Worm (Caenorhabditis elegans) whole organism, L4 larva: ENCODE data around the gene Y37A1A.2.
"Not testable (repeated sequence)": the region's sequence is repeated elsewhere in the genome, so short reads cannot be mapped to it uniquely, and the experiment has no call there.

Source experiments
- F26F4.8 ChIP-seq: fragments of 200-800 bp; sonication (Bioruptor generic); conservative IDR thresholded peaks from 2 replicates; pipeline ENCODE4 v1.3.6; 2022; ENCODE audit warnings: missing genetic modification characterization, missing compliant biosample characterization
- F44E2.7 ChIP-seq: fragments of 200-800 bp; sonication (Bioruptor generic); IDR thresholded peaks from 2 replicates; pipeline ENCODE4 v2.1.2; 2022; ENCODE audit warnings: missing genetic modification characterization, missing compliant biosample characterization
- F49E8.2 ChIP-seq: sonication (generic microtip); optimal IDR thresholded peaks from 2 replicates; lab custom pipeline; 2016; ENCODE audit warnings: missing compliant biosample characterization, mild to moderate bottlenecking, missing genetic modification characterization, borderline replicate concordance
- T26A8.4 ChIP-seq: fragments of 200-800 bp; sonication (Bioruptor generic); IDR thresholded peaks from 2 replicates; pipeline ENCODE4 v1.3.6; 2022; ENCODE audit warnings: missing genetic modification characterization, missing compliant biosample characterization
- Y48G9A.11 ChIP-seq: fragments of 200-800 bp; sonication (Bioruptor generic); IDR thresholded peaks from 2 replicates; pipeline ENCODE4 v1.3.6; 2022; ENCODE audit warnings: missing genetic modification reagents, missing genetic modification characterization, missing compliant biosample characterization
- Y75B8A.6 ChIP-seq: fragments of 200-800 bp; sonication (Bioruptor generic); IDR thresholded peaks from 2 replicates; pipeline ENCODE4 v1.3.6; 2022; ENCODE audit warnings: missing genetic modification reagents, missing genetic modification characterization, missing compliant biosample characterization
- aha-1 ChIP-seq: fragments of 150-350 bp; peaks from one replicate; lab custom pipeline; 2014; ENCODE audit warnings: missing biosample characterization, missing genetic modification characterization
- ama-1 ChIP-seq: fragments of 150-350 bp; optimal IDR thresholded peaks from 2 replicates; lab custom pipeline; 2014; ENCODE audit warnings: inconsistent platforms, mixed read lengths
- arid-1 ChIP-seq: fragments of 200-800 bp; sonication (Bioruptor generic); conservative IDR thresholded peaks from 2 replicates; pipeline ENCODE4 v1.3.6; 2022; ENCODE audit warnings: missing genetic modification reagents, missing genetic modification characterization, missing compliant biosample characterization
- ceh-20 ChIP-seq: fragments of 200-800 bp; sonication (Bioruptor generic); IDR thresholded peaks from 2 replicates; pipeline ENCODE4 v1.3.6; 2022; ENCODE audit warnings: missing genetic modification reagents, missing genetic modification characterization, missing compliant biosample characterization
- daf-16 ChIP-seq, 3 experiments: sonication (generic microtip); optimal IDR thresholded peaks; 2 replicates each; lab custom pipeline; 2016 to 2017; ENCODE audit warnings: missing genetic modification characterization in 3 of 3, missing genetic modification reagents in 3 of 3, mild to moderate bottlenecking in 2 of 3, missing compliant biosample characterization in 2 of 3, missing biosample characterization in 1 of 3, moderate library complexity in 1 of 3
- dmd-8 ChIP-seq: fragments of 200-800 bp; sonication (Bioruptor generic); IDR thresholded peaks from 2 replicates; pipeline ENCODE4 v1.3.6; 2022; ENCODE audit warnings: missing genetic modification characterization, missing compliant biosample characterization
- duxl-1 ChIP-seq: sonication (generic microtip); optimal IDR thresholded peaks from 2 replicates; lab custom pipeline; 2016; ENCODE audit warnings: mild to moderate bottlenecking, missing genetic modification characterization, moderate library complexity, missing compliant biosample characterization; ENCODE audit not compliant: poor library complexity
- egl-43 ChIP-seq: fragments of 200-800 bp; sonication (Bioruptor generic); IDR thresholded peaks from 2 replicates; pipeline ENCODE4 v1.3.6; 2022; ENCODE audit warnings: missing genetic modification reagents, missing genetic modification characterization, missing compliant biosample characterization
- lim-7 ChIP-seq: fragments of 200-800 bp; sonication (Bioruptor generic); IDR thresholded peaks from 2 replicates; pipeline ENCODE4 v1.3.6; 2022; ENCODE audit warnings: missing genetic modification characterization, missing compliant biosample characterization
- lin-1 ChIP-seq: fragments of 200-800 bp; sonication (Bioruptor generic); IDR thresholded peaks from 2 replicates; pipeline ENCODE4 v1.3.6; 2022; ENCODE audit warnings: missing genetic modification reagents, missing genetic modification characterization, missing compliant biosample characterization
- lin-29 ChIP-seq: fragments of 200-800 bp; sonication (Bioruptor generic); IDR thresholded peaks from 2 replicates; pipeline ENCODE4 v1.3.6; 2022; ENCODE audit warnings: missing genetic modification reagents, missing genetic modification characterization, missing compliant biosample characterization
- lin-38 ChIP-seq: fragments of 200-800 bp; sonication (Bioruptor generic); IDR thresholded peaks from 2 replicates; pipeline ENCODE4 v1.3.6; 2022; ENCODE audit warnings: missing genetic modification reagents, missing genetic modification characterization, missing compliant biosample characterization
- madf-5 ChIP-seq, 2 experiments: fragments of 200-800 bp; sonication (Bioruptor generic); IDR thresholded peaks; 2 replicates each; pipeline ENCODE4 v1.3.6; 2022; ENCODE audit warnings: missing compliant biosample characterization in 2 of 2, missing genetic modification characterization in 2 of 2
- mdl-1 ChIP-seq, 2 experiments: fragments of 150-350 bp in 1 of 2; sonication (generic microtip) in 1 of 2; optimal IDR thresholded peaks; 2 replicates each; lab custom pipeline; 2014 to 2017; ENCODE audit warnings: missing biosample characterization in 2 of 2, missing genetic modification characterization in 2 of 2
- mdt-29 ChIP-seq: fragments of 200-800 bp; sonication (Bioruptor generic); IDR thresholded peaks from 2 replicates; pipeline ENCODE4 v1.3.6; 2022; ENCODE audit warnings: missing genetic modification reagents, missing genetic modification characterization, missing compliant biosample characterization
- mep-1 ChIP-seq: fragments of 150-350 bp; sonication (generic microtip); optimal IDR thresholded peaks from 3 replicates; lab custom pipeline; 2014; ENCODE audit warnings: missing biosample characterization, missing genetic modification characterization
- nhr-28 ChIP-seq: fragments of 150-350 bp; optimal IDR thresholded peaks from 2 replicates; lab custom pipeline; 2014; ENCODE audit warnings: missing biosample characterization, missing genetic modification characterization
- nhr-41 ChIP-seq: fragments of 200-800 bp; sonication (Bioruptor generic); IDR thresholded peaks from 2 replicates; pipeline ENCODE4 v1.3.6; 2022; ENCODE audit warnings: missing genetic modification reagents, missing genetic modification characterization, missing compliant biosample characterization
- pha-4 ChIP-seq, 2 experiments: fragments of 150-350 bp in 1 of 2; fragments of 200-800 bp in 1 of 2; sonication (Bioruptor generic) in 1 of 2; IDR thresholded peaks in 1 of 2; optimal IDR thresholded peaks in 1 of 2; 2 replicates each; pipeline versions ENCODE4 v1.3.6 to Lab custom; 2014 to 2022; ENCODE audit warnings: missing genetic modification characterization in 2 of 2, missing genetic modification reagents in 2 of 2, missing biosample characterization in 1 of 2, missing compliant biosample characterization in 1 of 2
- php-3 ChIP-seq: fragments of 200-800 bp; sonication (Bioruptor generic); IDR thresholded peaks from 2 replicates; pipeline ENCODE4 v1.3.6; 2022; ENCODE audit warnings: missing genetic modification reagents, missing genetic modification characterization, missing compliant biosample characterization
- rbr-2 ChIP-seq: sonication (generic microtip); optimal IDR thresholded peaks from 2 replicates; lab custom pipeline; 2016; ENCODE audit warnings: missing genotype, missing genetic modification characterization, missing compliant biosample characterization
- set-16 ChIP-seq: fragments of 200-800 bp; sonication (Bioruptor generic); IDR thresholded peaks from 2 replicates; pipeline ENCODE4 v1.3.6; 2022; ENCODE audit warnings: missing genetic modification reagents, missing genetic modification characterization, missing compliant biosample characterization
- snpc-1.2 ChIP-seq: fragments of 200-800 bp; sonication (Bioruptor generic); IDR thresholded peaks from 2 replicates; pipeline ENCODE4 v1.3.6; 2022; ENCODE audit warnings: missing genetic modification reagents, missing genetic modification characterization, missing compliant biosample characterization
- spr-3 ChIP-seq: fragments of 200-800 bp; sonication (Bioruptor generic); optimal IDR thresholded peaks from 2 replicates; lab custom pipeline; 2018; ENCODE audit warnings: mild to moderate bottlenecking, missing genetic modification characterization, missing compliant biosample characterization
- tra-1 ChIP-seq: fragments of 200-800 bp; sonication (Bioruptor generic); IDR thresholded peaks from 2 replicates; pipeline ENCODE4 v1.3.6; 2022; ENCODE audit warnings: missing genetic modification reagents, missing genetic modification characterization, missing compliant biosample characterization
- zfp-3 ChIP-seq: fragments of 200-800 bp; sonication (Bioruptor generic); conservative IDR thresholded peaks from 2 replicates; pipeline ENCODE4 v1.3.6; 2022; ENCODE audit warnings: missing genetic modification reagents, missing genetic modification characterization, missing compliant biosample characterization
- ztf-11 ChIP-seq: fragments of 150-350 bp; optimal IDR thresholded peaks from 2 replicates; lab custom pipeline; 2014; ENCODE audit warnings: missing biosample characterization, missing genetic modification characterization

Gene Y37A1A.2

DNA sequence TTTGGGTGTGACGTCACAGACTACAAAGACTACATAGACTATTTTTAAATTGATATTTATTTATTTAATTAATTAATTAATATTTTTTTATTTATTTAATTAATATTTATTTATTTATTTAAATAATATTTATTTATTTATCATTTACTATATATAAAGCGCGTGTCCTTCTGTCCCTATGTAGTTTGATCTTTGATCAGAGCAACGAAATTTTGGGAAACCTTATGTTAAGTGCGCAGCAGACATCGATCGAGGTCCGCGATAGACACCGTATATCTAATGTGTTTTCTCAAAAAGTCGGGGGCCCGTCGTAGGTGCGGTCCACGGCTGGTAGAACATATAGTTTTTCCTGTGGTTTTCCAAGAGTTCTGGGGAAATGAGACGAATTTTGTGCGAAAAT lies 28.0 kb downstream of the Y37A1A.2 start:
- TF ChIP-seq pha-4 (GFP tag; IDR thresholded peaks at IDR 0.05; lab: Robert Waterston, UW) (0 out of 2 replicates have a peak, but pooled peaks have one; percentile 32), snpc-1.2 (GFP tag; lab: Robert Waterston, UW) (peak; percentile 36; the same call in 1 of the 2 replicates), aha-1 (tag; lab: Kevin White, UChicago) (peak; percentile 61)
- not testable (repeated sequence) for TF ChIP-seq pha-4 (tag; optimal IDR thresholded peaks at IDR 0.05; lab: Kevin White, UChicago)

DNA sequence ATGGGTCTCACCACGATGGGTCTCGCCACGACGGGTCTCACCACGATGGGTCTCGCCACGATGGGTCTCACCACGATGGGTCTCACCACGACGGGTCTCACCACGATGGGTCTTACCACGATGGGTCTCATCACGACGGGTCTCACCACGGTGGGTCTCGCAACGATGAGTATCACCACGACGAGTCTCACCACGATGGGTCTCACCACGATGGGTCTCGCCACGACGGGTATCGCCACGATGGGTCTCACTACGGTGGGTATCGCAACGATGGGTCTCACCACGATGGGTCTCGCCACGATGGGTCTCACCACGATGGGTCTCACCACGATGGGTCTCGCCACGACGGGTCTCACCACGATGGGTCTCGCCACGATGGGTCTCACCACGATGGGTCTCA lies 28.4 kb downstream of the Y37A1A.2 start:
- TF ChIP-seq lim-7 (GFP tag; lab: Robert Waterston, UW) (0 out of 2 replicates have a peak, but pooled peaks have one; percentile 9), set-16 (GFP tag; lab: Robert Waterston, UW) (peak; percentile 84), php-3 (GFP tag; lab: Robert Waterston, UW) (peak; percentile 36; the same call in 1 of the 2 replicates), snpc-1.2 (GFP tag; lab: Robert Waterston, UW) (peak; percentile 10; the same call in 1 of the 2 replicates)

DNA sequence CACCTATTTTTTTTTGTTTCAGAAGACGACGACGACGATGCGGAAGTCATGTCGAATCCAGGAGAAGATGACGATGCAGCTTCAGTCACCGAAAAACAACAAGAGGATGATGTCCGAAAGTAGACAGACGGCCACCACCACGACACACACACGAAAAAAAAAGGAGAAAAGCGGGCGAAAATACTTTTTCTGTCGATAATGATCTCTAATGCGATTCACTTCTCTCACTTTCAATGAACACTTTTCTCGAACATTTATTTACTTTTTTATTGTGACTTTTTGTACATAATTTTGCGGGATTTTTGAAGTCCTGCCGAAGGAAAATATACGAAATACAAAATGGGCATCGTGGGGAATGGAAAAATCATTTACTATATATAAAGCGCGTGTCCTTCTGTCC lies 28.9 kb downstream of the Y37A1A.2 start:
- TF ChIP-seq nhr-28 = peak; percentile 2
- no peak for TF ChIP-seq mdl-1 (tag; optimal IDR thresholded peaks at IDR 0.05; lab: Kevin White, UChicago)

DNA sequence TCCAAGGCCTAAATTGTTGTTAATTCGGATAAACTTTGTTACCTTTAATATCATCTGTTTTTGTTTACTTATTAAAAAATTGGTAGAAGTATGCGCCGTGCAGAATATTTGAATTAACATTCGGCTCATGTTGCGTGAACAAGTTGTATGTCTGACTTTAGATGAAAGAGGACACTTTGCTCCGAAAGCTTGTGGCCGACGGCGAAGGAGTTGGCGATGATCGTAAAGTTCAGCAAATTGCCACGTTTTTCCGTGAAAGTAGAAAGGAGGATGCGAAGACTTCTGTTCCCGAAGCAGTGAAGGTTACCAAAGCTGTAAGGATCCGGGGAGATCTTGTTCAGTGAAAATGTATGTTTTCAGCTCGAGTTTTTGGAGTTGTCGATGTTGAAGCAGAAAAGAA lies 30.3 kb downstream of the Y37A1A.2 start, which contains the start of gene thoc-7:
TSS of gene thoc-7 (plus strand) at position 162 of the 400 bp plus-strand sequence.
- TF ChIP-seq F44E2.7 (GFP tag; lab: Robert Waterston, UW) (0 out of 2 replicates have a peak, but pooled peaks have one; percentile 65), lim-7 (GFP tag; lab: Robert Waterston, UW) (no peak), ztf-11 (no peak), ceh-20 (GFP tag; lab: Robert Waterston, UW) (no peak), lin-1 (GFP tag; lab: Robert Waterston, UW) (peak; percentile 24; the same call in 1 of the 2 replicates), zfp-3 (GFP tag; lab: Robert Waterston, UW) (0 out of 2 replicates have a peak, but pooled peaks have one; percentile 43), egl-43 (0 out of 2 replicates have a peak, but pooled peaks have one; percentile 58), tra-1 (GFP tag; lab: Robert Waterston, UW) (0 out of 2 replicates have a peak, but pooled peaks have one; percentile 58), duxl-1 (tag; lab: Kevin White, UChicago) (no peak), F26F4.8 (GFP tag; lab: Robert Waterston, UW) (no peak), rbr-2 (tag; lab: Kevin White, UChicago) (peak; percentile 5), snpc-1.2 (GFP tag; lab: Robert Waterston, UW) (peak; percentile 97), Y48G9A.11 (GFP tag; lab: Robert Waterston, UW) (peak; percentile 80), lin-38 (GFP tag; lab: Robert Waterston, UW) (peak; percentile 58), madf-5 (GFP tag; IDR thresholded peaks at IDR 0.05; lab: Robert Waterston, UW) (no peak), nhr-41 (GFP tag; lab: Robert Waterston, UW) (no peak), lin-29 (GFP tag; lab: Robert Waterston, UW) (no peak), aha-1 (tag; lab: Kevin White, UChicago) (peak; percentile 39), mdt-29 (GFP tag; lab: Robert Waterston, UW) (peak; percentile 60), ama-1 (lab: Kevin White, UChicago) (peak; percentile 71), mep-1 (tag; lab: Kevin White, UChicago) (no peak), arid-1 (0 out of 2 replicates have a peak, but pooled peaks have one; percentile 19), Y75B8A.6 (GFP tag; lab: Robert Waterston, UW) (no peak), daf-16 (GFP tag; optimal IDR thresholded peaks at IDR 0.05; lab: Kevin White, UChicago) (no peak), daf-16 (tag; optimal IDR thresholded peaks at IDR 0.05; lab: Kevin White, UChicago) (peak; percentile 6), T26A8.4 (GFP tag; lab: Robert Waterston, UW) (peak; percentile 53; the same call in 1 of the 2 replicates), F49E8.2 (tag; lab: Kevin White, UChicago) (peak; percentile 87), dmd-8 (peak; percentile 75), spr-3 (GFP tag; lab: Kevin White, UChicago) (peak; percentile 35)
